Fruit fly (Drosophila melanogaster): ENCODE results near the gene CG32240.

DNA sequence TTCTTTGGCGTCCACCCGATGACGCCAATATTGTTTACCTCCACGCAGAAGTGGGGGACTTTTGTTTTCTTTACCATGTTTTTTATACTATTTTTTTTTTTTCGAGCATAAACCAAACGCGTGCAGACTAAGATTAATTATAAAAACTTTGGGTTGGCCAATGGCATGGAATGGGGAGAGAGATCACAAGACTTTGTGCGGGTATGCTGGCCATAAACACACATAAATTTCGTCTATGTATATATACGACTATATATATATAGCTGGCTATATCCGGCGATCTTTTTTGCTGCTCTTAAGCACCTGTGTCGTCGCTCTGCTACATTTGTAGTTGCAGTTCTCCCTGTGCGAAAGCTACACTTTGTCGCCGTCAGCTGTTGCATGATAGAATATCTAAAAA is 30.5 kb upstream of the CG32240 start:
- no peak for TF ChIP-seq CG8478 (optimal IDR thresholded peaks at IDR 0.05)
- no peak for TF ChIP-seq usp (GFP tag; optimal IDR thresholded peaks at IDR 0.05)
- TF ChIP-seq pan (optimal IDR thresholded peaks at IDR 0.05) = no peak
- TF ChIP-seq psq (optimal IDR thresholded peaks at IDR 0.05) = no peak
- no peak for TF ChIP-seq Dll (optimal IDR thresholded peaks at IDR 0.05)
